Worm (Caenorhabditis elegans) whole organism, L4/young adult: ENCODE results near the gene C28D4.4.

Source experiments
- W03F9.2 ChIP-seq: fragments of 150-350 bp; optimal IDR thresholded peaks from 2 replicates; lab custom pipeline; 2014; ENCODE audit warnings: missing biosample characterization, missing genetic modification characterization
- dao-5 ChIP-seq: sonication (generic microtip); optimal IDR thresholded peaks from 2 replicates; lab custom pipeline; 2016; ENCODE audit warnings: missing genotype, missing genetic modification characterization, moderate library complexity, missing compliant biosample characterization
- him-1 ChIP-seq: sonication (generic microtip); optimal IDR thresholded peaks from 2 replicates; lab custom pipeline; 2016; ENCODE audit warnings: missing genotype, missing genetic modification reagents, missing genetic modification characterization, missing compliant biosample characterization

ce11 chrIV:9718396-9718795 lies 26.4 kb downstream of the C28D4.4 start:
- no peak for TF ChIP-seq him-1 (tag; lab: Kevin White, UChicago)
- TF ChIP-seq dao-5 = no peak
- TF ChIP-seq W03F9.2 (tag; lab: Kevin White, UChicago) = peak; percentile 25
